Fruit fly (Drosophila melanogaster) whole organism, embryonic: ENCODE data around the gene CG42822.

Experiments
- CG8944 ChIP-seq: fragments of 200-800 bp; sonication (Bioruptor generic); optimal IDR thresholded peaks from 3 replicates; lab custom pipeline; 2016; ENCODE audit warnings: missing biosample characterization, missing genetic modification characterization
- Hr51 ChIP-seq, 2 experiments: fragments of 200-800 bp; sonication (Bioruptor generic); optimal IDR thresholded peaks; 2 replicates in 1 of 2; 3 replicates in 1 of 2; lab custom pipeline; 2016 to 2018; ENCODE audit warnings: missing biosample characterization in 2 of 2, missing genetic modification characterization in 2 of 2, mild to moderate bottlenecking in 1 of 2, moderate library complexity in 1 of 2
- PHDP ChIP-seq: fragments of 200-800 bp; sonication (Bioruptor generic); optimal IDR thresholded peaks from 3 replicates; lab custom pipeline; 2018; ENCODE audit warnings: missing biosample characterization, mild to moderate bottlenecking, missing genetic modification characterization, moderate library complexity
- Xrp1 ChIP-seq: fragments of 200-800 bp; sonication (Bioruptor generic); IDR thresholded peaks from 2 replicates; pipeline ENCODE4 v1.3.6; 2022; ENCODE audit warnings: missing biosample characterization, missing genetic modification characterization
- en ChIP-seq: fragments of 200-800 bp; sonication (Bioruptor generic); optimal IDR thresholded peaks from 2 replicates; lab custom pipeline; 2016; ENCODE audit warnings: missing biosample characterization, missing genetic modification characterization

DNA sequence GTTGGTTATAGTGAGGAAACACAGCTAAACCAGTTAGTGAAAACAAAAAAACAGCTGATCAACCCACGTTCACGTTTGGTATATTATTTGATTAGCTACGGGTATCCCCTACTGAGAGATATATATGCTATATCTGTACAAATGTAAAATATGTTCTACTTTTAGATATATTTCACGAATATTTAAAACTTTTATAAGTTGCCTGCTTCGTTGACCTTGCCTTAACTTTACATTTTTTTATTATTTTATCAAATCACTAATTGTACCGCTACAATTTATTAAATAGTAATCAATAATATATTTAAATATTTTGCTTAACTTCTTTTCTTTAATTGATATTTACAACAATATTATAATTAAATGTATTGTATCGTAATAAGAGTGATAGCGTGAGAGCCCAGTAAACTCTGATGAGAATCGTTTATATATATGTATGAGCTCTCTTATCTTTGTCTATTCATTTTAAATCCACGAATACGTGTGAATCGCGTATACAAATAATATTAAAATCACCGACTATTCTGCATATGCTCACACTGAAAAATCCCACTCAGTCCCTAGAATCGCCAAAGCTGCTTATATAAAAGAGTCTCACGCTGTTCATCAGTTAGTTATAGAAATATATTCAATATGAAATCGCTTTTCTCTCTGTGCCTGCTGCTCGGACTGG lies 1.1 kb upstream of the CG42822 start, which contains the start of gene CG42821:
- no peak for TF ChIP-seq en (GFP tag; lab: Kevin White, UChicago)
- no peak for TF ChIP-seq CG8944 (GFP tag; lab: Kevin White, UChicago)
- TF ChIP-seq Hr51 (GFP tag; optimal IDR thresholded peaks at IDR 0.05; lab: Kevin White, UChicago), result no peak
- no peak for TF ChIP-seq PHDP
- TF ChIP-seq Xrp1 (GFP tag; lab: Robert Waterston, UW), result no peak
